Worm (Caenorhabditis elegans) whole organism, L3 larva: Measurements from ENCODE around the gene R11G1.11.

Experiments
- elt-1 ChIP-seq: fragments of 150-350 bp; optimal IDR thresholded peaks from 2 replicates; lab custom pipeline; 2014; ENCODE audit warnings: missing biosample characterization, missing genetic modification characterization
- elt-2 ChIP-seq: sonication (generic microtip); optimal IDR thresholded peaks from 2 replicates; lab custom pipeline; 2016; ENCODE audit warnings: missing genetic modification reagents, mild to moderate bottlenecking, missing genetic modification characterization, missing compliant biosample characterization
- elt-3 ChIP-seq, 3 experiments: fragments of 150-350 bp in 1 of 3; sonication (generic microtip) in 2 of 3; optimal IDR thresholded peaks; 2 replicates in 2 of 3; 4 replicates in 1 of 3; lab custom pipeline; 2014 to 2017; ENCODE audit warnings: missing biosample characterization in 3 of 3, missing genetic modification characterization in 3 of 3
- fkh-2 ChIP-seq: fragments of 150-350 bp; optimal IDR thresholded peaks from 2 replicates; lab custom pipeline; 2014; ENCODE audit warnings: missing biosample characterization, missing genetic modification reagents, missing genetic modification characterization
- nhr-11 ChIP-seq: fragments of 150-350 bp; optimal IDR thresholded peaks from 2 replicates; lab custom pipeline; 2014; ENCODE audit warnings: missing biosample characterization, missing genetic modification characterization
- nhr-237 ChIP-seq: fragments of 150-350 bp; optimal IDR thresholded peaks from 2 replicates; lab custom pipeline; 2014; ENCODE audit warnings: missing biosample characterization, missing genetic modification characterization
- zag-1 ChIP-seq: fragments of 150-350 bp; optimal IDR thresholded peaks from 2 replicates; lab custom pipeline; 2014; ENCODE audit warnings: missing biosample characterization, missing genetic modification characterization
- ztf-11 ChIP-seq: fragments of 150-350 bp; optimal IDR thresholded peaks from 2 replicates; lab custom pipeline; 2014; ENCODE audit warnings: missing biosample characterization, missing genetic modification characterization

ce11 chrX:3689155-3689719 is 34.5 kb downstream of the R11G1.11 start, which contains the start of gene tag-278:
- TF ChIP-seq fkh-2 (tag; lab: Kevin White, UChicago) (no peak), elt-2 (no peak), elt-3 (tag; optimal IDR thresholded peaks at IDR 0.05; lab: Kevin White, UChicago) (no peak), nhr-237 (tag; lab: Kevin White, UChicago) (no peak), elt-1 (tag; lab: Kevin White, UChicago) (no peak), ztf-11 (no peak), zag-1 (tag; lab: Kevin White, UChicago) (no peak), nhr-11 (tag; lab: Kevin White, UChicago) (no peak)
